Worm (Caenorhabditis elegans): ENCODE data around the gene Y54G2A.36.

DNA sequence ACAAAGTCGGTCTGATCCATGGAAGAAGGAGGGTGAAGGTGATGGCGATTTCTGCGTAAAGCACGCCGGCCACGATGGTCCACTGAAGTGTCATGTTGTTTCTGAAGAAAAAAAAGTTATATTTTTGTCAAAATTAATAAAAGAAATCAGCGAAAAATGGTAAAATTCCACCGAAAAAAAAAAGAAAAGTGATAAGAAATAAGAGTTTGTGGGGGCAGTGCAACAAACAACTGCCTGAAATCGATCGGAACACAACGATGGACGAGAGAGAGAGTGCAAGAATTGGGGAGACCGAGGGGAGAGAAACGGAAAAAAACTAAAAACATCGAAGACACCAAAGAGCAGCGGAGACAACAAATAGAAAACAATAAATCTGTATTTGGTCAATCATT, 5.1 kb upstream of the Y54G2A.36 start, which contains the start of gene Y54G2A.18:
- no peak for TF ChIP-seq blmp-1 (tag; optimal IDR thresholded peaks at IDR 0.05)
- TF ChIP-seq mep-1 (tag; optimal IDR thresholded peaks at IDR 0.05) = no peak
- TF ChIP-seq lin-13 (tag; optimal IDR thresholded peaks at IDR 0.05) = no peak
- no peak for TF ChIP-seq nhr-28 (tag; optimal IDR thresholded peaks at IDR 0.05)
- TF ChIP-seq nhr-12 (tag; optimal IDR thresholded peaks at IDR 0.05) = no peak
- peak; percentile 22 for TF ChIP-seq hlh-1 (tag; optimal IDR thresholded peaks at IDR 0.05)
- no peak for TF ChIP-seq unc-39 (tag; optimal IDR thresholded peaks at IDR 0.05)
- no peak for TF ChIP-seq ztf-11 (tag; optimal IDR thresholded peaks at IDR 0.05)
- no peak for TF ChIP-seq pha-4 (tag; optimal IDR thresholded peaks at IDR 0.05)
- TF ChIP-seq mab-5 (tag; optimal IDR thresholded peaks at IDR 0.05) = no peak
- TF ChIP-seq tbx-8 (GFP tag; optimal IDR thresholded peaks at IDR 0.05) = no peak

All from whole organism, mixed stage, embryonic.